Worm (Caenorhabditis elegans) whole organism, L1 larva: Measurements from ENCODE around the gene aqp-2.
A peak's percentile ranks its signal among the peaks of the same experiment; 100 is the strongest.

Experiments used
- C16A3.4 ChIP-seq: fragments of 150-350 bp; optimal IDR thresholded peaks from 2 replicates; lab custom pipeline; 2014; ENCODE audit warnings: missing biosample characterization, missing genetic modification characterization
- C34B4.2 ChIP-seq: sonication (generic microtip); optimal IDR thresholded peaks from 2 replicates; lab custom pipeline; 2017; ENCODE audit warnings: mild to moderate bottlenecking, missing genetic modification characterization, missing compliant biosample characterization
- Y116A8C.19 ChIP-seq: sonication (generic microtip); optimal IDR thresholded peaks from 2 replicates; lab custom pipeline; 2016; ENCODE audit warnings: missing compliant biosample characterization, missing genetic modification characterization, borderline replicate concordance
- aha-1 ChIP-seq: fragments of 150-350 bp; optimal IDR thresholded peaks from 2 replicates; lab custom pipeline; 2014; ENCODE audit warnings: missing biosample characterization, missing genetic modification characterization
- blmp-1 ChIP-seq: fragments of 150-350 bp; optimal IDR thresholded peaks from 2 replicates; lab custom pipeline; 2014; ENCODE audit warnings: missing biosample characterization, missing genetic modification characterization
- ceh-8 ChIP-seq: fragments of 200-800 bp; sonication (Bioruptor generic); optimal IDR thresholded peaks from 2 replicates; lab custom pipeline; 2018; ENCODE audit warnings: mild to moderate bottlenecking, missing genetic modification characterization, moderate library complexity, missing compliant biosample characterization
- ceh-90 ChIP-seq: sonication (generic microtip); optimal IDR thresholded peaks from 2 replicates; lab custom pipeline; 2016; ENCODE audit warnings: missing genetic modification characterization, missing compliant biosample characterization
- ces-1 ChIP-seq: fragments of 150-350 bp; optimal IDR thresholded peaks from 2 replicates; lab custom pipeline; 2014; ENCODE audit warnings: missing biosample characterization, missing genetic modification reagents, missing genetic modification characterization
- dpl-1 ChIP-seq, 3 experiments: fragments of 150-350 bp in 2 of 3; sonication (generic microtip) in 1 of 3; optimal IDR thresholded peaks; 2 replicates each; lab custom pipeline; 2014 to 2017; ENCODE audit warnings: missing biosample characterization in 3 of 3, missing genetic modification characterization in 3 of 3, missing genetic modification reagents in 3 of 3
- dsc-1 ChIP-seq: sonication (generic microtip); optimal IDR thresholded peaks from 2 replicates; lab custom pipeline; 2016; ENCODE audit warnings: mild to moderate bottlenecking, missing genetic modification characterization, missing compliant biosample characterization
- efl-1 ChIP-seq, 4 experiments: fragments of 150-350 bp; optimal IDR thresholded peaks in 3 of 4; peaks in 1 of 4; 1 replicate in 1 of 4; 2 replicates in 3 of 4; lab custom pipeline; 2014; ENCODE audit warnings: missing biosample characterization in 2 of 4, missing genetic modification characterization in 2 of 4, missing genetic modification reagents in 2 of 4
- efl-3 ChIP-seq: fragments of 200-800 bp; sonication (Bioruptor generic); optimal IDR thresholded peaks from 2 replicates; lab custom pipeline; 2018; ENCODE audit warnings: mild to moderate bottlenecking, missing genetic modification characterization, missing compliant biosample characterization
- egl-13 ChIP-seq: sonication (generic microtip); optimal IDR thresholded peaks from 2 replicates; lab custom pipeline; 2016; ENCODE audit warnings: missing genotype, missing genetic modification reagents, missing genetic modification characterization, missing compliant biosample characterization
- ets-5 ChIP-seq: fragments of 200-800 bp; sonication (Bioruptor generic); IDR thresholded peaks from 2 replicates; pipeline ENCODE4 v1.3.6; 2022; ENCODE audit warnings: missing genetic modification characterization, missing compliant biosample characterization
- fkh-4 ChIP-seq: sonication (generic microtip); optimal IDR thresholded peaks from 2 replicates; lab custom pipeline; 2016; ENCODE audit warnings: missing compliant biosample characterization, missing genetic modification characterization, borderline replicate concordance
- fos-1 ChIP-seq: fragments of 150-350 bp; optimal IDR thresholded peaks from 2 replicates; lab custom pipeline; 2014; ENCODE audit warnings: missing biosample characterization, missing genetic modification characterization
- grh-1 ChIP-seq: fragments of 200-800 bp; sonication (Bioruptor generic); IDR thresholded peaks from 2 replicates; pipeline ENCODE4 v1.3.6; 2022; ENCODE audit warnings: missing genetic modification reagents, missing genetic modification characterization, missing compliant biosample characterization
- isw-1 ChIP-seq: fragments of 200-800 bp; sonication (Bioruptor generic); IDR thresholded peaks from 2 replicates; pipeline ENCODE4 v1.3.6; 2022; ENCODE audit warnings: missing genetic modification characterization, missing compliant biosample characterization
- lin-13 ChIP-seq: fragments of 150-350 bp; optimal IDR thresholded peaks from 2 replicates; lab custom pipeline; 2014; ENCODE audit warnings: missing biosample characterization, missing genetic modification reagents, missing genetic modification characterization
- lin-14 ChIP-seq: fragments of 200-800 bp; sonication (Bioruptor generic); optimal IDR thresholded peaks from 2 replicates; lab custom pipeline; 2018; ENCODE audit warnings: mild to moderate bottlenecking, missing genetic modification characterization, moderate library complexity, missing compliant biosample characterization
- lin-39 ChIP-seq: fragments of 150-350 bp; optimal IDR thresholded peaks from 2 replicates; lab custom pipeline; 2014; ENCODE audit warnings: missing biosample characterization, missing genetic modification reagents, missing genetic modification characterization
- lsy-2 ChIP-seq, 2 experiments: fragments of 150-350 bp; optimal IDR thresholded peaks; 2 replicates each; lab custom pipeline; 2014; ENCODE audit warnings: missing biosample characterization in 2 of 2, missing genetic modification characterization in 2 of 2
- mab-9 ChIP-seq: fragments of 200-800 bp; sonication (Bioruptor generic); IDR thresholded peaks from 2 replicates; pipeline ENCODE4 v1.3.6; 2022; ENCODE audit warnings: missing genetic modification reagents, missing genetic modification characterization, missing compliant biosample characterization
- mdl-1 ChIP-seq, 2 experiments: fragments of 150-350 bp; optimal IDR thresholded peaks; 2 replicates each; lab custom pipeline; 2014 to 2017; ENCODE audit warnings: missing biosample characterization in 2 of 2, missing genetic modification characterization in 2 of 2, inconsistent platforms in 1 of 2
- mep-1 ChIP-seq: fragments of 150-350 bp; optimal IDR thresholded peaks from 2 replicates; lab custom pipeline; 2014; ENCODE audit warnings: missing biosample characterization, missing genetic modification characterization
- nhr-11 ChIP-seq: fragments of 150-350 bp; optimal IDR thresholded peaks from 2 replicates; lab custom pipeline; 2014; ENCODE audit warnings: missing biosample characterization, missing genetic modification characterization
- nhr-19 ChIP-seq: fragments of 200-800 bp; sonication (Bioruptor generic); conservative IDR thresholded peaks from 2 replicates; pipeline ENCODE4 v1.3.6; 2022; ENCODE audit warnings: missing genetic modification characterization, missing compliant biosample characterization
- nhr-28 ChIP-seq: fragments of 150-350 bp; optimal IDR thresholded peaks from 2 replicates; lab custom pipeline; 2014; ENCODE audit warnings: missing biosample characterization, missing genetic modification characterization
- nhr-71 ChIP-seq: sonication (generic microtip); optimal IDR thresholded peaks from 2 replicates; lab custom pipeline; 2016; ENCODE audit warnings: mild to moderate bottlenecking, missing genetic modification characterization, moderate library complexity, missing compliant biosample characterization
- nhr-85 ChIP-seq: sonication (generic microtip); peaks from one replicate; lab custom pipeline; 2016; ENCODE audit warnings: missing genetic modification characterization, inconsistent platforms, missing compliant biosample characterization
- rnt-1 ChIP-seq: sonication (generic microtip); optimal IDR thresholded peaks from 2 replicates; lab custom pipeline; 2016; ENCODE audit warnings: mild to moderate bottlenecking, missing genetic modification characterization, moderate library complexity, missing compliant biosample characterization
- snpc-4 ChIP-seq: fragments of 150-350 bp; optimal IDR thresholded peaks from 2 replicates; lab custom pipeline; 2014; ENCODE audit warnings: missing biosample characterization, missing genetic modification characterization
- swsn-7 ChIP-seq: sonication (generic microtip); optimal IDR thresholded peaks from 2 replicates; lab custom pipeline; 2016; ENCODE audit warnings: missing genetic modification characterization, missing compliant biosample characterization
- tbx-2 ChIP-seq: sonication (generic microtip); optimal IDR thresholded peaks from 2 replicates; lab custom pipeline; 2016; ENCODE audit warnings: missing genetic modification characterization, missing compliant biosample characterization
- unc-130 ChIP-seq: fragments of 150-350 bp; optimal IDR thresholded peaks from 2 replicates; lab custom pipeline; 2017; ENCODE audit warnings: missing biosample characterization, missing genetic modification characterization, inconsistent platforms
- vab-15 ChIP-seq: sonication (generic microtip); optimal IDR thresholded peaks from 2 replicates; lab custom pipeline; 2017; ENCODE audit warnings: missing genotype, mild to moderate bottlenecking, missing genetic modification characterization, missing compliant biosample characterization
- zag-1 ChIP-seq: fragments of 150-350 bp; optimal IDR thresholded peaks from 2 replicates; lab custom pipeline; 2014; ENCODE audit warnings: missing biosample characterization, missing genetic modification characterization
- ztf-11 ChIP-seq, 2 experiments: sonication (generic microtip); optimal IDR thresholded peaks; 2 replicates each; lab custom pipeline; 2016 to 2017; ENCODE audit warnings: missing genetic modification characterization in 2 of 2, missing biosample characterization in 1 of 2, missing compliant biosample characterization in 1 of 2
- ztf-4 ChIP-seq: fragments of 150-350 bp; optimal IDR thresholded peaks from 2 replicates; lab custom pipeline; 2014; ENCODE audit warnings: missing biosample characterization, missing genetic modification characterization

aqp-2 gene

ce11 chrII:9308614-9309046 lies 46.8 kb upstream of the aqp-2 start:
- TF ChIP-seq tbx-2 (tag; lab: Kevin White, UChicago) (no peak), Y116A8C.19 (tag; lab: Kevin White, UChicago) (no peak), ces-1 (GFP tag; lab: Kevin White, UChicago) (no peak), mep-1 (no peak), nhr-19 (GFP tag; lab: Robert Waterston, UW) (no peak), mab-9 (no peak), grh-1 (GFP tag; lab: Robert Waterston, UW) (no peak), fkh-4 (no peak), C34B4.2 (tag; lab: Kevin White, UChicago) (no peak), mdl-1 (tag; optimal IDR thresholded peaks at IDR 0.05; lab: Kevin White, UChicago) (no peak), rnt-1 (tag; lab: Kevin White, UChicago) (peak; percentile 37), ztf-11 (tag; optimal IDR thresholded peaks at IDR 0.05; lab: Kevin White, UChicago) (peak in 1 of 2 experiments; percentile 6), lin-14 (GFP tag; lab: Kevin White, UChicago) (peak; percentile 22), nhr-11 (tag; lab: Kevin White, UChicago) (no peak), swsn-7 (tag; lab: Kevin White, UChicago) (no peak), ceh-90 (tag; lab: Kevin White, UChicago) (no peak), nhr-85 (tag; lab: Kevin White, UChicago) (no peak)

DNA sequence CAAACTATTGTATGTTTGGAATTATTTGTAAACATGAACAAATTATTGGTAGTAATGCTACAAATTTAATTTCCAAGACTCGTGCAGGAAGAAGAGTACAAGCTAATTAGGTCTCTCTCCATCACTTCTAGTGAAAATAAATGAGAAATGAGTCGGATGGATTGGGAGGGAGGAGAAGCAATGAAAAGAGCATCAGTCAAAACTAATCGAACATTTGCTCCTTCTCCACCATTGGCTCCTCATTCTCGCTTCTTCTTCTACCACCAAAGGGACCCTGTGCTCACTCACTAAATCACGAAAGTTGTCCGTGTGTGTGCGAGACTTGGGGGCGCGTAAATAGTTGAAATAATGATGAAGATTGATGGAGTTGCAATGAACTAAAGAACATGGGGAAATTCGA lies 45.1 kb upstream of the aqp-2 start:
- TF ChIP-seq vab-15 (tag; lab: Kevin White, UChicago) = no peak
- TF ChIP-seq lin-39 (tag; lab: Kevin White, UChicago) = peak; percentile 60
- peak; percentile 66 for TF ChIP-seq dsc-1 (tag; lab: Kevin White, UChicago)
- peak in 1 of 2 experiments; percentile 27 for TF ChIP-seq lsy-2 (tag; optimal IDR thresholded peaks at IDR 0.05; lab: Kevin White, UChicago)
- no peak for TF ChIP-seq mdl-1 (tag; optimal IDR thresholded peaks at IDR 0.05; lab: Kevin White, UChicago)
- peak; percentile 47 for TF ChIP-seq nhr-71 (tag; lab: Kevin White, UChicago)
- peak; percentile 78 for TF ChIP-seq lin-14 (GFP tag; lab: Kevin White, UChicago)
- TF ChIP-seq efl-1 (optimal IDR thresholded peaks at IDR 0.05; lab: Kevin White, UChicago) = no peak
- TF ChIP-seq efl-1 (GFP tag; optimal IDR thresholded peaks at IDR 0.05 in 1 of 2; lab: Kevin White, UChicago) = peak in 1 of 2 experiments; percentile 20
- no peak for TF ChIP-seq fos-1 (tag; lab: Kevin White, UChicago)
- peak; percentile 9 for TF ChIP-seq fkh-4
- peak; percentile 42 for TF ChIP-seq unc-130 (tag; lab: Kevin White, UChicago)
- no peak for TF ChIP-seq ets-5 (GFP tag; lab: Robert Waterston, UW)
- no peak for TF ChIP-seq lin-13
- TF ChIP-seq rnt-1 (tag; lab: Kevin White, UChicago) = peak; percentile 70
- no peak for TF ChIP-seq C16A3.4 (tag; lab: Kevin White, UChicago)

DNA sequence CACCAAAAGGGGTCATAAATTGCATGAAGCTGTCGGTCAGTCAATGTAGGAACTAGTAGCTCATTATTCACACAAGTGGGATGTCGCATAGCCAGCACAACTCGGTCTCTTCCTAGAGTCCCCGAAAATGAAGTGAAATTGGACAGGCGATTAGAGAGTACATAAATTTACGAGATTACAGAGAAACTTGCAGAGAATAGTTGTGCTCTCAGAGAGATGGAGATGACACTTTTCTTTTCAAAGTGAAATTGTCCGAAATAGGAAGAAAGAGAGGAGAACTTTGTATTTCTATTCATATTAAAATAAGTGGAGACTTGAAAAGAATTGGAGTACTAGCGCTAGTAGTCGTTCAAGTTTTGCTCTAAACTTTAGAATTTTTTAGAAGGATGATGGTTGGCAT lies 43.8 kb upstream of the aqp-2 start:
- no peak for TF ChIP-seq blmp-1 (tag; lab: Kevin White, UChicago)
- no peak for TF ChIP-seq egl-13 (tag; lab: Kevin White, UChicago)
- TF ChIP-seq nhr-19 (GFP tag; lab: Robert Waterston, UW) = no peak
- TF ChIP-seq lin-39 (tag; lab: Kevin White, UChicago) = no peak
- TF ChIP-seq efl-1 (optimal IDR thresholded peaks at IDR 0.05; lab: Kevin White, UChicago) = no peak
- TF ChIP-seq efl-1 (GFP tag; optimal IDR thresholded peaks at IDR 0.05 in 1 of 2; lab: Kevin White, UChicago) = peak in 1 of 2 experiments; percentile 84
- peak; percentile 5 for TF ChIP-seq snpc-4 (tag; lab: Kevin White, UChicago)
- TF ChIP-seq isw-1 (GFP tag; lab: Robert Waterston, UW) = no peak
- no peak for TF ChIP-seq zag-1
- no peak for TF ChIP-seq ztf-4 (tag; lab: Kevin White, UChicago)
- TF ChIP-seq lin-14 (GFP tag; lab: Kevin White, UChicago) = peak; percentile 61
- TF ChIP-seq dpl-1 (GFP tag; optimal IDR thresholded peaks at IDR 0.05; lab: Kevin White, UChicago) = no peak
- TF ChIP-seq, all 84 proteins: peak for 3

ce11 chrII:9304849-9305248 lies 43.1 kb upstream of the aqp-2 start:
- TF ChIP-seq dpl-1 (GFP tag; optimal IDR thresholded peaks at IDR 0.05; lab: Kevin White, UChicago) = no peak
- no peak for TF ChIP-seq nhr-28
- TF ChIP-seq aha-1 = no peak
- no peak for TF ChIP-seq efl-3 (GFP tag; lab: Kevin White, UChicago)
- TF ChIP-seq ceh-8 (GFP tag; lab: Kevin White, UChicago) = no peak
- no peak for TF ChIP-seq vab-15 (tag; lab: Kevin White, UChicago)
